Worm (Caenorhabditis elegans): Measurements from ENCODE around the gene F41C6.4.

DNA sequence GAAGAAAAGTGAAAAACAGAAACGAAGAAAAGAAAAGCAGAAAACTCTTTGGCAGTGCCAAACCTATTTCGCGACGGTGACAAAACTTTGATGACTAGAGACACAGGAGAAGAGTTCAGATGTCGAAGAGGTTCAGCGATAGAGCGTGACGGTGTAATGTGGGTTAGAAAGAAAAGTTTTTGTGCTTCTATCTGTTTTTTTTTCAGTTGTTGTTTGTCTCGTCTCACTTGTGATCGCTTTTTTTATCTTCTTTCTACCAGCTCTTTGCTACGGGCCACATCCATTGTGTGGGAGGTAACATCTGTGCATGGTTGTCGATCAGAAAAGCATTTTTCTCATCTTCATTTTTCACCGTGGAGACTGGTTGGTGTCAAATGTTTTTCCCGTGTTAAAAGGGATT, 48.8 kb downstream of the F41C6.4 start, which contains the start of gene F41B4.1:
- TF ChIP-seq elt-3 (tag; optimal IDR thresholded peaks at IDR 0.05) (no peak), unc-39 (tag; optimal IDR thresholded peaks at IDR 0.05) (no peak), nhr-23 (tag; optimal IDR thresholded peaks at IDR 0.05) (no peak), gmeb-1 (tag; optimal IDR thresholded peaks at IDR 0.05) (no peak), aly-2 (tag; optimal IDR thresholded peaks at IDR 0.05) (no peak), sma-3 (GFP tag; optimal IDR thresholded peaks at IDR 0.05) (no peak)
